ENCODE assay signal across 3 worm cellular contexts in genomic region chrX:16163402-16163801, ce11.
TF ChIP-seq lines count a peak whose summit lies in the region.

F09C8.1 (minus strand) TSS chrX:16163524.

TF ChIP-seq in whole organism, L1 larva, 84 proteins besides CTCF, POLR2A, EP300 and RAD21 (continued from another document):
- TF ChIP-seq efl-1 (optimal IDR thresholded peaks at IDR 0.05; lab: Kevin White, UChicago) = no peak
- TF ChIP-seq efl-1 (GFP tag; optimal IDR thresholded peaks at IDR 0.05 in 1 of 2; lab: Kevin White, UChicago) = peak in 1 of 2 experiments; percentile 42
- no peak for TF ChIP-seq isw-1 (GFP tag; IDR thresholded peaks at IDR 0.05; lab: Robert Waterston, UW)
- no peak for TF ChIP-seq nhr-28 (tag; optimal IDR thresholded peaks at IDR 0.05; lab: Kevin White, UChicago)
- no peak for TF ChIP-seq egl-13 (tag; optimal IDR thresholded peaks at IDR 0.05; lab: Kevin White, UChicago)

TF ChIP-seq in whole organism, L2 larva, 48 proteins besides CTCF, POLR2A, EP300 and RAD21 (continued from another document):
- no peak for TF ChIP-seq zag-1 (tag; optimal IDR thresholded peaks at IDR 0.05; lab: Kevin White, UChicago)
- TF ChIP-seq C34F6.9 (tag; optimal IDR thresholded peaks at IDR 0.05; lab: Kevin White, UChicago) = no peak
- no peak for TF ChIP-seq ama-1 (optimal IDR thresholded peaks at IDR 0.05; lab: Kevin White, UChicago)
- no peak for TF ChIP-seq nhr-6 (tag; optimal IDR thresholded peaks at IDR 0.05; lab: Kevin White, UChicago)
- TF ChIP-seq aly-2 (tag; optimal IDR thresholded peaks at IDR 0.05; lab: Kevin White, UChicago) = no peak
- no peak for TF ChIP-seq R02D3.7 (tag; optimal IDR thresholded peaks at IDR 0.05; lab: Kevin White, UChicago)
- TF ChIP-seq sma-9 (GFP tag; optimal IDR thresholded peaks at IDR 0.05; lab: Kevin White, UChicago) = peak; percentile 83
- TF ChIP-seq sma-9 (tag; optimal IDR thresholded peaks at IDR 0.05; lab: Kevin White, UChicago) = no peak
- no peak for TF ChIP-seq nhr-21 (tag; optimal IDR thresholded peaks at IDR 0.05; lab: Kevin White, UChicago)
- TF ChIP-seq ceh-82 (tag; optimal IDR thresholded peaks at IDR 0.05; lab: Kevin White, UChicago) = no peak
- TF ChIP-seq alr-1 (tag; optimal IDR thresholded peaks at IDR 0.05; lab: Kevin White, UChicago) = no peak
- TF ChIP-seq elt-3 (tag; optimal IDR thresholded peaks at IDR 0.05; lab: Kevin White, UChicago) = no peak
- no peak for TF ChIP-seq nhr-25 (tag; optimal IDR thresholded peaks at IDR 0.05; lab: Kevin White, UChicago)
- TF ChIP-seq Y55F3AM.14 (GFP tag; optimal IDR thresholded peaks at IDR 0.05; lab: Kevin White, UChicago) = no peak
- TF ChIP-seq ztf-1 (GFP tag; conservative IDR thresholded peaks at IDR 0.05; lab: Robert Waterston, UW) = no peak
- no peak for TF ChIP-seq egl-27 (tag; optimal IDR thresholded peaks at IDR 0.05; lab: Kevin White, UChicago)
- no peak for TF ChIP-seq lin-11 (tag; optimal IDR thresholded peaks at IDR 0.05; lab: Kevin White, UChicago)
- TF ChIP-seq lin-13 (GFP tag; optimal IDR thresholded peaks at IDR 0.05; lab: Kevin White, UChicago) = no peak
- no peak for TF ChIP-seq ztf-4 (tag; optimal IDR thresholded peaks at IDR 0.05; lab: Kevin White, UChicago)
- no peak for TF ChIP-seq lsy-2 (tag; optimal IDR thresholded peaks at IDR 0.05; lab: Kevin White, UChicago)
- TF ChIP-seq F13H6.1 (tag; optimal IDR thresholded peaks at IDR 0.05; lab: Kevin White, UChicago) = peak; percentile 5
- no peak for TF ChIP-seq skn-1 (tag; optimal IDR thresholded peaks at IDR 0.05; lab: Kevin White, UChicago)
- TF ChIP-seq fos-1 (tag; optimal IDR thresholded peaks at IDR 0.05; lab: Kevin White, UChicago) = peak; percentile 78

TF ChIP-seq in whole organism, L4 larva, 104 proteins besides CTCF, POLR2A, EP300 and RAD21 (continued from another document):
- TF ChIP-seq ctbp-1 (GFP tag; IDR thresholded peaks at IDR 0.05; lab: Robert Waterston, UW) (no peak), duxl-1 (tag; optimal IDR thresholded peaks at IDR 0.05; lab: Kevin White, UChicago; ENCODE audit: poor library complexity) (no peak), egl-43 (GFP tag; IDR thresholded peaks at IDR 0.05; lab: Robert Waterston, UW) (no peak), unc-39 (tag; optimal IDR thresholded peaks at IDR 0.05; lab: Kevin White, UChicago) (no peak), daf-12 (tag; optimal IDR thresholded peaks at IDR 0.05; lab: Kevin White, UChicago) (no peak), ceh-28 (tag; optimal IDR thresholded peaks at IDR 0.05; lab: Kevin White, UChicago) (no peak), ces-1 (GFP tag; optimal IDR thresholded peaks at IDR 0.05; lab: Kevin White, UChicago) (no peak), F44E2.7 (GFP tag; IDR thresholded peaks at IDR 0.05; lab: Robert Waterston, UW) (no peak), pha-4 (GFP tag; IDR thresholded peaks at IDR 0.05; lab: Robert Waterston, UW) (no peak), pha-4 (tag; optimal IDR thresholded peaks at IDR 0.05; lab: Kevin White, UChicago) (no peak), mes-2 (tag; optimal IDR thresholded peaks at IDR 0.05; lab: Kevin White, UChicago; ENCODE audit: poor library complexity, severe bottlenecking) (no peak), ceh-62 (tag; optimal IDR thresholded peaks at IDR 0.05; lab: Kevin White, UChicago) (no peak), lin-13 (GFP tag; optimal IDR thresholded peaks at IDR 0.05; lab: Kevin White, UChicago) (no peak), hlh-30 (tag; optimal IDR thresholded peaks at IDR 0.05; lab: Kevin White, UChicago; ENCODE audit: insufficient read depth) (peak; percentile 23), cey-2 (tag; optimal IDR thresholded peaks at IDR 0.05; lab: Kevin White, UChicago; ENCODE audit: borderline replicate concordance, insufficient read depth) (no peak), daf-8 (GFP tag; IDR thresholded peaks at IDR 0.05; lab: Robert Waterston, UW) (no peak), nhr-11 (tag; optimal IDR thresholded peaks at IDR 0.05; lab: Kevin White, UChicago) (no peak), fkh-10 (GFP tag; optimal IDR thresholded peaks at IDR 0.05; lab: Kevin White, UChicago) (no peak), hlh-11 (tag; optimal IDR thresholded peaks at IDR 0.05; lab: Kevin White, UChicago) (peak; percentile 51), aha-1 (tag; lab: Kevin White, UChicago) (no peak), egl-27 (tag; optimal IDR thresholded peaks at IDR 0.05; lab: Kevin White, UChicago) (no peak), sdz-12 (GFP tag; optimal IDR thresholded peaks at IDR 0.05; lab: Kevin White, UChicago) (no peak), ceh-20 (GFP tag; IDR thresholded peaks at IDR 0.05; lab: Robert Waterston, UW) (no peak), vab-7 (GFP tag; IDR thresholded peaks at IDR 0.05; lab: Robert Waterston, UW) (no peak), aly-2 (tag; optimal IDR thresholded peaks at IDR 0.05; lab: Kevin White, UChicago) (no peak), zfp-2 (tag; optimal IDR thresholded peaks at IDR 0.05; lab: Kevin White, UChicago) (no peak), Y105C5A.15 (GFP tag; IDR thresholded peaks at IDR 0.05; lab: Robert Waterston, UW) (no peak), dve-1 (tag; optimal IDR thresholded peaks at IDR 0.05; lab: Kevin White, UChicago; ENCODE audit: insufficient read depth) (peak; percentile 75), unc-130 (GFP tag; optimal IDR thresholded peaks at IDR 0.05; lab: Kevin White, UChicago) (no peak), lin-15B (tag; optimal IDR thresholded peaks at IDR 0.05; lab: Kevin White, UChicago) (no peak), zag-1 (tag; optimal IDR thresholded peaks at IDR 0.05; lab: Kevin White, UChicago) (no peak), arid-1 (GFP tag; conservative IDR thresholded peaks at IDR 0.05; lab: Robert Waterston, UW) (no peak), ama-1 (optimal IDR thresholded peaks at IDR 0.05; lab: Kevin White, UChicago) (no peak), madf-5 (GFP tag; IDR thresholded peaks at IDR 0.05; lab: Robert Waterston, UW) (no peak), madf-9 (GFP tag; conservative IDR thresholded peaks at IDR 0.05; lab: Robert Waterston, UW) (no peak), nhr-6 (tag; optimal IDR thresholded peaks at IDR 0.05; lab: Kevin White, UChicago) (no peak), attf-4 (tag; optimal IDR thresholded peaks at IDR 0.05; lab: Kevin White, UChicago) (no peak), unc-62 (GFP tag; optimal IDR thresholded peaks at IDR 0.05 in 1 of 2; lab: Kevin White, UChicago) (peak in 1 of 2 experiments; percentile 2), unc-62 (tag; optimal IDR thresholded peaks at IDR 0.05; lab: Kevin White, UChicago) (no peak), zip-2 (tag; optimal IDR thresholded peaks at IDR 0.05; lab: Kevin White, UChicago) (no peak), ztf-11 (tag; optimal IDR thresholded peaks at IDR 0.05; lab: Kevin White, UChicago) (no peak), lin-29 (GFP tag; IDR thresholded peaks at IDR 0.05; lab: Robert Waterston, UW) (no peak), dmd-8 (GFP tag; IDR thresholded peaks at IDR 0.05; lab: Robert Waterston, UW) (no peak), set-16 (GFP tag; IDR thresholded peaks at IDR 0.05; lab: Robert Waterston, UW) (no peak), T20F7.1 (GFP tag; optimal IDR thresholded peaks at IDR 0.05; lab: Kevin White, UChicago) (no peak), lim-7 (GFP tag; IDR thresholded peaks at IDR 0.05; lab: Robert Waterston, UW) (no peak), nhr-10 (tag; optimal IDR thresholded peaks at IDR 0.05; lab: Kevin White, UChicago) (no peak), ceh-32 (tag; optimal IDR thresholded peaks at IDR 0.05; lab: Kevin White, UChicago; ENCODE audit: poor library complexity) (no peak), zip-11 (GFP tag; IDR thresholded peaks at IDR 0.05; lab: Robert Waterston, UW) (no peak), dpl-1 (GFP tag; optimal IDR thresholded peaks at IDR 0.05; lab: Kevin White, UChicago) (no peak), ZK337.2 (GFP tag; IDR thresholded peaks at IDR 0.05; lab: Robert Waterston, UW) (no peak), snpc-1.2 (GFP tag; IDR thresholded peaks at IDR 0.05; lab: Robert Waterston, UW) (no peak), fos-1 (tag; optimal IDR thresholded peaks at IDR 0.05; lab: Kevin White, UChicago) (no peak), hmg-1.1 (GFP tag; IDR thresholded peaks at IDR 0.05; lab: Robert Waterston, UW) (no peak), spr-1 (tag; optimal IDR thresholded peaks at IDR 0.05; lab: Kevin White, UChicago) (no peak), Y75B8A.6 (GFP tag; IDR thresholded peaks at IDR 0.05; lab: Robert Waterston, UW) (no peak), mdl-1 (tag; optimal IDR thresholded peaks at IDR 0.05; lab: Kevin White, UChicago) (peak in 1 of 2 experiments; percentile 86), tra-1 (GFP tag; IDR thresholded peaks at IDR 0.05; lab: Robert Waterston, UW) (no peak), T26A8.4 (GFP tag; IDR thresholded peaks at IDR 0.05; lab: Robert Waterston, UW) (no peak), nhr-48 (tag; optimal IDR thresholded peaks at IDR 0.05; lab: Kevin White, UChicago) (no peak), php-3 (GFP tag; IDR thresholded peaks at IDR 0.05; lab: Robert Waterston, UW) (no peak), F37D6.2 (tag; optimal IDR thresholded peaks at IDR 0.05; lab: Kevin White, UChicago) (no peak), mxl-3 (GFP tag; optimal IDR thresholded peaks at IDR 0.05; lab: Kevin White, UChicago) (peak; percentile 84), ztf-7 (tag; optimal IDR thresholded peaks at IDR 0.05; lab: Kevin White, UChicago) (no peak), saeg-2 (GFP tag; IDR thresholded peaks at IDR 0.05; lab: Robert Waterston, UW) (no peak), rbr-2 (tag; optimal IDR thresholded peaks at IDR 0.05; lab: Kevin White, UChicago) (no peak), lsy-2 (tag; optimal IDR thresholded peaks at IDR 0.05; lab: Kevin White, UChicago) (no peak), snpc-4 (tag; optimal IDR thresholded peaks at IDR 0.05; lab: Kevin White, UChicago) (no peak), nhr-76 (tag; optimal IDR thresholded peaks at IDR 0.05; lab: Kevin White, UChicago) (no peak), R02D3.7 (tag; optimal IDR thresholded peaks at IDR 0.05; lab: Kevin White, UChicago) (no peak), ceh-82 (tag; optimal IDR thresholded peaks at IDR 0.05; lab: Kevin White, UChicago) (no peak), zfp-3 (GFP tag; conservative IDR thresholded peaks at IDR 0.05; lab: Robert Waterston, UW) (no peak), dmd-6 (GFP tag; IDR thresholded peaks at IDR 0.05; lab: Robert Waterston, UW) (peak; percentile 92), tag-97 (GFP tag; IDR thresholded peaks at IDR 0.05; lab: Robert Waterston, UW) (no peak), jun-1 (tag; optimal IDR thresholded peaks at IDR 0.05; lab: Kevin White, UChicago) (no peak), mdt-29 (GFP tag; IDR thresholded peaks at IDR 0.05; lab: Robert Waterston, UW) (no peak), nhr-77 (tag; optimal IDR thresholded peaks at IDR 0.05; lab: Kevin White, UChicago) (peak; percentile 86), nhr-102 (tag; optimal IDR thresholded peaks at IDR 0.05; lab: Kevin White, UChicago) (no peak), nhr-41 (GFP tag; IDR thresholded peaks at IDR 0.05; lab: Robert Waterston, UW) (no peak), ZK546.5 (tag; optimal IDR thresholded peaks at IDR 0.05; lab: Kevin White, UChicago) (no peak), F49E8.2 (tag; optimal IDR thresholded peaks at IDR 0.05; lab: Kevin White, UChicago; ENCODE audit: borderline replicate concordance) (no peak), spr-3 (GFP tag; optimal IDR thresholded peaks at IDR 0.05; lab: Kevin White, UChicago) (no peak), D1046.2 (GFP tag; IDR thresholded peaks at IDR 0.05; lab: Robert Waterston, UW) (no peak), skn-1 (tag; optimal IDR thresholded peaks at IDR 0.05; lab: Kevin White, UChicago) (no peak), lin-1 (GFP tag; IDR thresholded peaks at IDR 0.05; lab: Robert Waterston, UW) (0 out of 2 replicates have a peak, but pooled peaks have one; percentile 34), dmd-9 (GFP tag; IDR thresholded peaks at IDR 0.05; lab: Robert Waterston, UW) (no peak)
